Fruit fly (Drosophila melanogaster) whole organism, prepupa: Measurements from ENCODE around the gene CG43750.
A peak's percentile ranks its signal among the peaks of the same experiment; 100 is the strongest.

ENCODE experiments used
- CG10631 ChIP-seq: fragments of 200-800 bp; sonication (Bioruptor generic); optimal IDR thresholded peaks from 2 replicates; lab custom pipeline; 2016; ENCODE audit warnings: missing biosample characterization, missing genetic modification characterization
- CG9139 ChIP-seq: fragments of 200-800 bp; sonication (Bioruptor generic); optimal IDR thresholded peaks from 3 replicates; lab custom pipeline; 2017; ENCODE audit warnings: missing biosample characterization, mild to moderate bottlenecking, missing genetic modification characterization

dm6 chr2L:2365077-2365651, 25.3 kb downstream of the CG43750 start, which contains the start of the genes Rab5 and Axud1:
- TF ChIP-seq CG10631 (GFP tag; lab: Kevin White, UChicago) (no peak), CG9139 (GFP tag; lab: Kevin White, UChicago) (peak; percentile 39)
